Fruit fly (Drosophila melanogaster) whole organism, embryonic: Measurements from ENCODE around the gene ND-24.

Experiments used
- BEAF-32 ChIP-seq: fragments of 200-800 bp; sonication (Bioruptor generic); optimal IDR thresholded peaks from 3 replicates; lab custom pipeline; 2017; ENCODE audit warnings: missing biosample characterization, missing genetic modification characterization, mild to moderate bottlenecking, moderate library complexity, missing genetic modification reagents
- Blimp-1 ChIP-seq: fragments of 200-800 bp; sonication (Bioruptor generic); optimal IDR thresholded peaks from 3 replicates; lab custom pipeline; 2018; ENCODE audit warnings: missing biosample characterization, missing genetic modification characterization, mild to moderate bottlenecking, moderate library complexity, missing genetic modification reagents
- CG1024 ChIP-seq: fragments of 200-800 bp; sonication (Bioruptor generic); IDR thresholded peaks from 2 replicates; pipeline ENCODE4 v1.3.6; 2022; ENCODE audit warnings: missing biosample characterization, missing genetic modification characterization
- CG10565 ChIP-seq: fragments of 200-800 bp; sonication (Bioruptor generic); optimal IDR thresholded peaks from 3 replicates; lab custom pipeline; 2016; ENCODE audit warnings: missing biosample characterization, mild to moderate bottlenecking, missing genetic modification characterization
- CG12659 ChIP-seq: fragments of 200-800 bp; sonication (Bioruptor generic); optimal IDR thresholded peaks from 3 replicates; lab custom pipeline; 2017; ENCODE audit warnings: mild to moderate bottlenecking, missing biosample characterization, missing genetic modification reagents, missing genetic modification characterization
- CG16779 ChIP-seq: fragments of 200-800 bp; sonication (Bioruptor generic); IDR thresholded peaks from 2 replicates; pipeline ENCODE4 v1.3.6; 2022; ENCODE audit warnings: missing biosample characterization, missing genetic modification characterization
- CG17186 ChIP-seq: fragments of 200-800 bp; sonication (Bioruptor generic); optimal IDR thresholded peaks from 3 replicates; lab custom pipeline; 2017; ENCODE audit warnings: missing biosample characterization, missing genetic modification reagents, missing genetic modification characterization
- CG17361 ChIP-seq: fragments of 200-800 bp; sonication (Bioruptor generic); IDR thresholded peaks from 3 replicates; pipeline ENCODE4 v1.3.6; 2022; ENCODE audit warnings: missing biosample characterization, missing genetic modification characterization
- CG1792 ChIP-seq: fragments of 200-800 bp; sonication (Bioruptor generic); optimal IDR thresholded peaks from 2 replicates; lab custom pipeline; 2016; ENCODE audit warnings: missing biosample characterization, missing genetic modification characterization
- CG2712 ChIP-seq: fragments of 200-800 bp; optimal IDR thresholded peaks from 3 replicates; lab custom pipeline; 2019; ENCODE audit warnings: missing biosample characterization, mild to moderate bottlenecking, missing genetic modification characterization, moderate library complexity
- CG3163 ChIP-seq: fragments of 200-800 bp; sonication (Bioruptor generic); optimal IDR thresholded peaks from 3 replicates; lab custom pipeline; 2016; ENCODE audit warnings: missing biosample characterization, missing genetic modification characterization
- CG4424 ChIP-seq: fragments of 200-800 bp; sonication (Bioruptor generic); optimal IDR thresholded peaks from 3 replicates; lab custom pipeline; 2016; ENCODE audit warnings: missing biosample characterization, missing genetic modification characterization
- CG7357 ChIP-seq: fragments of 200-800 bp; sonication (Bioruptor generic); IDR thresholded peaks from 3 replicates; pipeline ENCODE4 v1.3.6; 2022; ENCODE audit warnings: missing biosample characterization, missing genetic modification characterization
- CG7839 ChIP-seq: fragments of 200-800 bp; sonication (Bioruptor generic); optimal IDR thresholded peaks from 3 replicates; lab custom pipeline; 2018; ENCODE audit warnings: missing biosample characterization, mild to moderate bottlenecking, missing genetic modification characterization, moderate library complexity
- CG8281 ChIP-seq: fragments of 200-800 bp; sonication (Bioruptor generic); optimal IDR thresholded peaks from 2 replicates; lab custom pipeline; 2018; ENCODE audit warnings: missing biosample characterization, mild to moderate bottlenecking, missing genetic modification characterization, moderate library complexity
- CG8388 ChIP-seq: fragments of 200-800 bp; sonication (Bioruptor generic); optimal IDR thresholded peaks from 2 replicates; lab custom pipeline; 2019; ENCODE audit warnings: missing biosample characterization, mild to moderate bottlenecking, missing genetic modification characterization, moderate library complexity
- CG8924 ChIP-seq: fragments of 200-800 bp; optimal IDR thresholded peaks from 3 replicates; lab custom pipeline; 2019; ENCODE audit warnings: missing biosample characterization, mild to moderate bottlenecking, missing genetic modification characterization, moderate library complexity
- CG9609 ChIP-seq: fragments of 200-800 bp; sonication (Bioruptor generic); optimal IDR thresholded peaks from 3 replicates; lab custom pipeline; 2016; ENCODE audit warnings: missing biosample characterization, missing genetic modification characterization
- D19B ChIP-seq: fragments of 200-800 bp; sonication (Bioruptor generic); optimal IDR thresholded peaks from 2 replicates; lab custom pipeline; 2017; ENCODE audit warnings: missing biosample characterization, mild to moderate bottlenecking, missing genetic modification characterization
- Deaf1 ChIP-seq: fragments of 200-800 bp; optimal IDR thresholded peaks from 3 replicates; lab custom pipeline; 2019; ENCODE audit warnings: missing biosample characterization, mild to moderate bottlenecking, missing genetic modification characterization, moderate library complexity
- E2f2 ChIP-seq: fragments of 200-800 bp; sonication (Bioruptor generic); IDR thresholded peaks from 2 replicates; pipeline ENCODE4 v1.3.6; 2022; ENCODE audit warnings: missing biosample characterization, missing genetic modification characterization
- HLH4C ChIP-seq: fragments of 200-800 bp; sonication (Bioruptor generic); IDR thresholded peaks from 3 replicates; pipeline ENCODE4 v1.3.6; 2022; ENCODE audit warnings: missing biosample characterization, missing genetic modification characterization; ENCODE audit not compliant: partially characterized antibody
- Hsf ChIP-seq: fragments of 200-800 bp; sonication (Bioruptor generic); optimal IDR thresholded peaks from 3 replicates; lab custom pipeline; 2016; ENCODE audit warnings: missing biosample characterization, missing genetic modification characterization
- MESR4 ChIP-seq: fragments of 200-800 bp; sonication (Bioruptor generic); optimal IDR thresholded peaks from 2 replicates; lab custom pipeline; 2018; ENCODE audit warnings: missing biosample characterization, mild to moderate bottlenecking, missing genetic modification characterization, moderate library complexity
- Meics ChIP-seq: fragments of 200-800 bp; sonication (Bioruptor generic); optimal IDR thresholded peaks from 2 replicates; lab custom pipeline; 2017; ENCODE audit warnings: missing biosample characterization, mild to moderate bottlenecking, missing genetic modification characterization
- NC2α ChIP-seq: fragments of 200-800 bp; sonication (Bioruptor generic); optimal IDR thresholded peaks from 2 replicates; lab custom pipeline; 2016; ENCODE audit warnings: missing biosample characterization, missing genetic modification characterization
- Rfx ChIP-seq: fragments of 200-800 bp; sonication (Bioruptor generic); IDR thresholded peaks from 2 replicates; pipeline ENCODE4 v1.3.6; 2022; ENCODE audit warnings: missing biosample characterization, missing genetic modification characterization
- Sry-β ChIP-seq: fragments of 200-800 bp; sonication (Bioruptor generic); optimal IDR thresholded peaks from 2 replicates; lab custom pipeline; 2018; ENCODE audit warnings: missing biosample characterization, mild to moderate bottlenecking, missing genetic modification characterization, moderate library complexity
- br ChIP-seq: fragments of >200 bp; optimal IDR thresholded peaks from 2 replicates; lab custom pipeline; 2017
- croc ChIP-seq: fragments of 200-800 bp; sonication (Bioruptor generic); conservative IDR thresholded peaks from 3 replicates; pipeline ENCODE4 v1.3.6; 2022; ENCODE audit warnings: missing biosample characterization, missing genetic modification characterization
- dmrt11E ChIP-seq: fragments of 200-800 bp; sonication (Bioruptor generic); optimal IDR thresholded peaks from 3 replicates; lab custom pipeline; 2018; ENCODE audit warnings: missing biosample characterization, mild to moderate bottlenecking, missing genetic modification characterization, moderate library complexity
- en ChIP-seq: fragments of 200-800 bp; sonication (Bioruptor generic); optimal IDR thresholded peaks from 2 replicates; lab custom pipeline; 2016; ENCODE audit warnings: missing biosample characterization, missing genetic modification characterization
- eve ChIP-seq, 2 experiments: fragments of >200 bp; optimal IDR thresholded peaks; 2 replicates each; lab custom pipeline; 2017; ENCODE audit warnings: missing biosample characterization in 2 of 2, missing genetic modification characterization in 2 of 2
- exex ChIP-seq: fragments of 200-800 bp; sonication (Bioruptor generic); optimal IDR thresholded peaks from 4 replicates; lab custom pipeline; 2018; ENCODE audit warnings: missing biosample characterization, mild to moderate bottlenecking, missing genetic modification characterization, moderate library complexity
- gcm2 ChIP-seq: fragments of 200-800 bp; sonication (Bioruptor generic); optimal IDR thresholded peaks from 2 replicates; lab custom pipeline; 2016; ENCODE audit warnings: missing biosample characterization, missing genetic modification characterization
- gsb-n ChIP-seq: fragments of 200-800 bp; sonication (Bioruptor generic); optimal IDR thresholded peaks from 3 replicates; lab custom pipeline; 2018; ENCODE audit warnings: missing biosample characterization, mild to moderate bottlenecking, missing genetic modification characterization
- gt ChIP-seq: fragments of 200-800 bp; sonication (Bioruptor generic); IDR thresholded peaks from 2 replicates; pipeline ENCODE4 v1.3.6; 2022; ENCODE audit warnings: missing biosample characterization, missing genetic modification characterization
- kni ChIP-seq: fragments of 200-800 bp; sonication (Bioruptor generic); optimal IDR thresholded peaks from 3 replicates; lab custom pipeline; 2017; ENCODE audit warnings: mild to moderate bottlenecking, missing biosample characterization, missing genetic modification reagents, missing genetic modification characterization
- mam ChIP-seq: fragments of 200-800 bp; sonication (Bioruptor generic); optimal IDR thresholded peaks from 3 replicates; lab custom pipeline; 2016; ENCODE audit warnings: missing biosample characterization, missing genetic modification characterization
- nerfin-1 ChIP-seq: fragments of 200-800 bp; sonication (Bioruptor generic); optimal IDR thresholded peaks from 3 replicates; lab custom pipeline; 2019; ENCODE audit warnings: missing biosample characterization, mild to moderate bottlenecking, missing genetic modification characterization, moderate library complexity
- nmo ChIP-seq: fragments of 200-800 bp; sonication (Bioruptor generic); optimal IDR thresholded peaks from 2 replicates; lab custom pipeline; 2018; ENCODE audit warnings: missing biosample characterization, mild to moderate bottlenecking, missing genetic modification characterization, moderate library complexity
- odd ChIP-seq: fragments of 200-800 bp; sonication (Bioruptor generic); optimal IDR thresholded peaks from 2 replicates; lab custom pipeline; 2017; ENCODE audit warnings: missing biosample characterization, mild to moderate bottlenecking, missing genetic modification characterization
- prd ChIP-seq, 3 experiments: fragments of >200 bp in 2 of 3; fragments of 200-800 bp in 1 of 3; sonication (Bioruptor generic) in 1 of 3; optimal IDR thresholded peaks in 2 of 3; IDR thresholded peaks in 1 of 3; 2 replicates in 2 of 3; 3 replicates in 1 of 3; pipeline versions ENCODE4 v1.3.6 to Lab custom; 2017 to 2022; ENCODE audit warnings: missing biosample characterization in 1 of 3, missing genetic modification characterization in 1 of 3
- rib ChIP-seq: fragments of 200-800 bp; sonication (Bioruptor generic); IDR thresholded peaks from 2 replicates; pipeline ENCODE4 v1.3.6; 2022; ENCODE audit warnings: missing biosample characterization, missing genetic modification characterization
- scrt ChIP-seq: fragments of 200-800 bp; sonication (Bioruptor generic); optimal IDR thresholded peaks from 2 replicates; lab custom pipeline; 2018; ENCODE audit warnings: missing biosample characterization, mild to moderate bottlenecking, missing genetic modification characterization, moderate library complexity
- sim ChIP-seq: fragments of 200-800 bp; sonication (Bioruptor generic); IDR thresholded peaks from 2 replicates; pipeline ENCODE4 v1.3.6; 2022; ENCODE audit warnings: missing biosample characterization, missing genetic modification characterization
- sima ChIP-seq: fragments of 200-800 bp; sonication (Bioruptor generic); optimal IDR thresholded peaks from 2 replicates; lab custom pipeline; 2016; ENCODE audit warnings: missing biosample characterization, missing genetic modification characterization
- sisA ChIP-seq: fragments of 200-800 bp; sonication (Bioruptor generic); IDR thresholded peaks from 2 replicates; pipeline ENCODE4 v1.3.6; 2022; ENCODE audit warnings: missing biosample characterization, missing genetic modification characterization
- trem ChIP-seq: fragments of 200-800 bp; optimal IDR thresholded peaks from 3 replicates; lab custom pipeline; 2019; ENCODE audit warnings: missing biosample characterization, mild to moderate bottlenecking, missing genetic modification characterization, moderate library complexity
- zfh1 ChIP-seq: fragments of 200-800 bp; sonication (Bioruptor generic); IDR thresholded peaks from 3 replicates; pipeline ENCODE4 v1.3.6; 2022; ENCODE audit warnings: missing biosample characterization, missing genetic modification characterization

The ND-24 gene

dm6 chrX:17657050-17657696, 25.3 kb downstream of the ND-24 start, which contains the start of gene beta-Spec (continued):
- peak; percentile 27 for TF ChIP-seq CG7839 (tag; lab: Kevin White, UChicago)
- TF ChIP-seq scrt (GFP tag; lab: Kevin White, UChicago): no peak
- TF ChIP-seq CG8281 (tag; lab: Kevin White, UChicago): no peak
- TF ChIP-seq nmo (GFP tag; lab: Kevin White, UChicago): peak; percentile 5
- TF ChIP-seq HLH4C: no peak
- TF ChIP-seq dmrt11E: peak; percentile 4
- TF ChIP-seq mam (GFP tag; lab: Kevin White, UChicago): no peak
- no peak for TF ChIP-seq odd (GFP tag; lab: Kevin White, UChicago)
- TF ChIP-seq CG8924 (tag; lab: Kevin White, UChicago): peak; percentile 34
- TF ChIP-seq gcm2 (GFP tag; lab: Kevin White, UChicago): no peak
- no peak for TF ChIP-seq D19B (GFP tag; lab: Kevin White, UChicago)
- TF ChIP-seq MESR4 (GFP tag; lab: Kevin White, UChicago): peak; percentile 85
- TF ChIP-seq Rfx: peak; percentile 39; the same call in 1 of the 2 replicates
- TF ChIP-seq eve (GFP tag; optimal IDR thresholded peaks at IDR 0.05; lab: Kevin White, UChicago): no peak
- TF ChIP-seq rib (GFP tag; lab: Robert Waterston, UW): no peak
- no peak for TF ChIP-seq zfh1 (GFP tag; lab: Robert Waterston, UW)
- TF ChIP-seq CG1792 (GFP tag; lab: Kevin White, UChicago): no peak
- TF ChIP-seq prd (optimal IDR thresholded peaks at IDR 0.05; lab: Kevin White, UChicago): no peak
- 0 out of 3 replicates have a peak, but pooled peaks have one; percentile 30 for TF ChIP-seq prd (GFP tag; IDR thresholded peaks at IDR 0.05; lab: Robert Waterston, UW)
- TF ChIP-seq NC2α (GFP tag; lab: Kevin White, UChicago): no peak
- TF ChIP-seq CG2712 (tag; lab: Kevin White, UChicago): peak; percentile 21
- TF ChIP-seq exex (tag; lab: Kevin White, UChicago): no peak
- no peak for TF ChIP-seq croc (GFP tag; lab: Robert Waterston, UW)
- TF ChIP-seq CG16779: no peak
- TF ChIP-seq CG4424 (GFP tag; lab: Kevin White, UChicago): no peak
- TF ChIP-seq CG10565 (GFP tag; lab: Kevin White, UChicago): no peak
- TF ChIP-seq Meics (GFP tag; lab: Kevin White, UChicago): peak; percentile 28
- TF ChIP-seq E2f2: 0 out of 2 replicates have a peak, but pooled peaks have one; percentile 18
- TF ChIP-seq trem (tag; lab: Kevin White, UChicago): no peak
- TF ChIP-seq sima: no peak
- TF ChIP-seq Sry-β (GFP tag; lab: Kevin White, UChicago): peak; percentile 87
- no peak for TF ChIP-seq sim (GFP tag; lab: Robert Waterston, UW)
- no peak for TF ChIP-seq CG7357 (GFP tag; lab: Robert Waterston, UW)
- TF ChIP-seq CG8388: no peak
- TF ChIP-seq Hsf (GFP tag; lab: Kevin White, UChicago): no peak
- no peak for TF ChIP-seq en (GFP tag; lab: Kevin White, UChicago)
- TF ChIP-seq kni (GFP tag; lab: Kevin White, UChicago): peak; percentile 37
- TF ChIP-seq sisA (GFP tag; lab: Robert Waterston, UW): no peak
- no peak for TF ChIP-seq Deaf1 (tag; lab: Kevin White, UChicago)
- peak; percentile 62; the same call in 1 of the 3 replicates for TF ChIP-seq CG17361
- no peak for TF ChIP-seq CG12659
- no peak for TF ChIP-seq nerfin-1 (tag; lab: Kevin White, UChicago)
- no peak for TF ChIP-seq CG17186 (GFP tag; lab: Kevin White, UChicago)
- TF ChIP-seq br (lab: Kevin White, UChicago): no peak
- no peak for TF ChIP-seq gsb-n (tag; lab: Kevin White, UChicago)
- peak; percentile 2 for TF ChIP-seq BEAF-32 (GFP tag; lab: Kevin White, UChicago)
- no peak for TF ChIP-seq CG9609 (GFP tag; lab: Kevin White, UChicago)
- TF ChIP-seq Blimp-1 (GFP tag; lab: Kevin White, UChicago): no peak
- TF ChIP-seq gt: no peak
- TF ChIP-seq CG1024: no peak
- TF ChIP-seq CG3163 (GFP tag; lab: Kevin White, UChicago): no peak
